Worm (Caenorhabditis elegans) whole organism, L4/young adult: ENCODE results near the gene daf-36.

ENCODE experiments used
- W03F9.2 ChIP-seq: fragments of 150-350 bp; optimal IDR thresholded peaks from 2 replicates; lab custom pipeline; 2014; ENCODE audit warnings: missing biosample characterization, missing genetic modification characterization
- dao-5 ChIP-seq: sonication (generic microtip); optimal IDR thresholded peaks from 2 replicates; lab custom pipeline; 2016; ENCODE audit warnings: missing genotype, missing genetic modification characterization, moderate library complexity, missing compliant biosample characterization
- him-1 ChIP-seq: sonication (generic microtip); optimal IDR thresholded peaks from 2 replicates; lab custom pipeline; 2016; ENCODE audit warnings: missing genotype, missing genetic modification reagents, missing genetic modification characterization, missing compliant biosample characterization

The daf-36 gene

ce11 chrV:10225610-10226009, at the start of gene daf-36:
TSS of gene daf-36 (minus strand) at chrV:10225710.
- TF ChIP-seq him-1 (tag; lab: Kevin White, UChicago) (no peak), W03F9.2 (tag; lab: Kevin White, UChicago) (no peak), dao-5 (tag; lab: Kevin White, UChicago) (no peak)

- TF ChIP-seq W03F9.2 (tag; lab: Kevin White, UChicago) (no peak), dao-5 (tag; lab: Kevin White, UChicago) (no peak), him-1 (tag; lab: Kevin White, UChicago) (peak; percentile 46)
Observed at ce11 chrV:10273837-10274236, 48.3 kb upstream of the daf-36 start.

- TF ChIP-seq him-1 (tag; lab: Kevin White, UChicago): no peak
- no peak for TF ChIP-seq dao-5 (tag; lab: Kevin White, UChicago)
Observed at ce11 chrV:10270214-10270613, 44.7 kb upstream of the daf-36 start, which contains the start of gene ric-4. TSS of gene ric-4 (minus strand) at chrV:10270314.

- TF ChIP-seq W03F9.2 (tag; lab: Kevin White, UChicago) (no peak), him-1 (tag; lab: Kevin White, UChicago) (no peak), dao-5 (tag; lab: Kevin White, UChicago) (no peak)
Observed at ce11 chrV:10266050-10266449, 40.5 kb upstream of the daf-36 start.

ce11 chrV:10265019-10265418, 39.5 kb upstream of the daf-36 start:
- TF ChIP-seq dao-5 (tag; lab: Kevin White, UChicago): no peak
- no peak for TF ChIP-seq him-1 (tag; lab: Kevin White, UChicago)
- TF ChIP-seq W03F9.2 (tag; lab: Kevin White, UChicago): no peak

- TF ChIP-seq him-1 (tag; lab: Kevin White, UChicago) (peak; percentile 15), dao-5 (tag; lab: Kevin White, UChicago) (no peak), W03F9.2 (tag; lab: Kevin White, UChicago) (no peak)
Observed at ce11 chrV:10260460-10260859, 35.0 kb upstream of the daf-36 start, which contains the start of gene sri-18. TSS of gene sri-18 (minus strand) at chrV:10260560.

- TF ChIP-seq him-1 (tag; lab: Kevin White, UChicago): no peak
- TF ChIP-seq dao-5 (tag; lab: Kevin White, UChicago): no peak
- TF ChIP-seq W03F9.2 (tag; lab: Kevin White, UChicago): no peak
Observed at ce11 chrV:10256050-10256449, 30.5 kb upstream of the daf-36 start, which contains the start of gene nhr-232. TSS of gene nhr-232 (plus strand) at chrV:10256170.

- TF ChIP-seq dao-5 (tag; lab: Kevin White, UChicago): no peak
- TF ChIP-seq W03F9.2 (tag; lab: Kevin White, UChicago): no peak
- TF ChIP-seq him-1 (tag; lab: Kevin White, UChicago): no peak
Observed at ce11 chrV:10255005-10255472, 29.5 kb upstream of the daf-36 start, which contains the start of gene rop-1. TSS of gene rop-1 (minus strand) at chrV:10255055.

- no peak for TF ChIP-seq dao-5 (tag; lab: Kevin White, UChicago)
- no peak for TF ChIP-seq W03F9.2 (tag; lab: Kevin White, UChicago)
- no peak for TF ChIP-seq him-1 (tag; lab: Kevin White, UChicago)
Observed at ce11 chrV:10252682-10253081, 27.2 kb upstream of the daf-36 start.

DNA sequence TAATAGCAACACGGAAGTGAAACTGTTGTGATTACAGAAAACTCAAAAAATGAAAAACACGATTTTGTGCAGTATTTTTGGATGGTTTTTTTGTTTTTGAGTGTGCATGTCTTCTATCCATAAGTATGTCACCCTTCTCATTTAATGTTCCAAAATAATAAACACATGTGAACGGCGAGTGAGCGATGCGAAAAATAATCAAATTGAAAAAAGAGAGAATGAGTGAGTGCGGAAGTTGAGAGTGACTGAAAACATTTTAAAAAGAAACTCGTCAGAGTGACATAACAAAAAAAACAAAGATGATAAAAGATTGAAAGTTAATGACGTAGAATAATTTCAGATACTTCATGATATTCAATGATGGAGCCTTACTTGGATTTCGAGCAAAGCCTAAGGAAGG, 24.0 kb upstream of the daf-36 start:
- TF ChIP-seq W03F9.2 (tag; lab: Kevin White, UChicago) (no peak), him-1 (tag; lab: Kevin White, UChicago) (no peak), dao-5 (tag; lab: Kevin White, UChicago) (no peak)

DNA sequence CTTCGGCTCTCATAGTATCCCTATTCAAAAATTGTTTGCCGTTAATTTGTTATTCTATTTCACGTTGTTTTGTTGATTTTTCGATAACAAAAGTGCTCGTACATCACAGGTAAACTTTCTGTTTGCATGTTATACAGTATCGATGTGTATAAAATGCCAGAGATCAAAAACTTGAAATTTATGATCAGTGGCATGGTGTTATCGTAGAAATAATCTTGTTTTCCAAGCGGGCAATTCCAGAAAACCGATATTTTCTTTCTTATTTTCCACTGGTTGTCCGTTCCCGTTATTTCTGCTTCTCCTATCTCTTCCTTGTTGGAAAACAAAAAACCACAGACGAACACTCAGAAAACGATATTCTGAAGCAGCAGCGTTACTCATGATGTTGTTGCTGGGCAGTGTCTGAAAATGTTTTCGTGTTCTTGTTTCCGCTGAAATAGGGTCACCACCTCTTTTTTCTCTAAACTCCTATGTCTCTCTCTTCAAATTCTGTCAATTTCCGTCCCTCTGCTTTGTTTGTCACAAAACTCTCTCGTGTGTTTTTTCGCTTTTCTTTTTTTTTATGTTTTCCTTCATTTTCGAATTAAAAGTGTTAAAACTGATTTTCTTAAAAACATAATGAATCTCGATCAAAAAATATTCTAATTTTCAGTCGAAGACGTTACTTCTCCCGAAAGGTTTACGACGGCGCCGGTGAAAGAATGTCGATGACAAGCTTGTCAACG, 22.9 kb upstream of the daf-36 start, which contains the start of gene akt-1:
Gene akt-1, plus strand, starts transcription at position 651 of the 725 bp plus-strand sequence.
- TF ChIP-seq W03F9.2 (tag; lab: Kevin White, UChicago) (no peak), dao-5 (tag; lab: Kevin White, UChicago) (no peak), him-1 (tag; lab: Kevin White, UChicago) (no peak)

DNA sequence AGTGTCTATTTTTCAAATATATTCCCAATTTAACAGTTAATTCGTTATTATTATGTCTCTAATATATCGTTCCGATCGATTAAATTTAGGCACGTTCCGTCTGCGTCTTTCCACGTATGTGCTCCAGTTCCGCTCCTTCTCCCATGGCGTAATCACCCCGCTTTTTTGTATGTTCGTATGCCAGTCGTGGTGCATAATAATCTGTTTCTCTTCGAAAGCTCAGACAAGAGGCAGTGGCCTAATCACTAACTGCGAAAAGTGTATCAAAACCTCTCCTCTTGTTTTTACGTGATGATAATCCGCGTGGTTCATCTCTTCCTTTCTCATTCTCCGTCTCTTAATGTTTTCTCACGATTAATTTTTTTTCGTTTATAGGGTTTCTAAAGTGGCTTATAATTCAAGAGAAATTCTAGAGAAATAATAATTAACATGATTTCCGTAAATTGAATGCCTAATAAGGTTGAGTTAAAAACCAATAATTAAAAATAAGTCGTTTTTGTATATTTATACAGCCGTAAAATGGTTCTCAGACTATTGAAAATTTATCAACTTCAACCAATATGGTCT, 22.2 kb upstream of the daf-36 start:
- TF ChIP-seq dao-5 (tag; lab: Kevin White, UChicago) (no peak), W03F9.2 (tag; lab: Kevin White, UChicago) (no peak)

DNA sequence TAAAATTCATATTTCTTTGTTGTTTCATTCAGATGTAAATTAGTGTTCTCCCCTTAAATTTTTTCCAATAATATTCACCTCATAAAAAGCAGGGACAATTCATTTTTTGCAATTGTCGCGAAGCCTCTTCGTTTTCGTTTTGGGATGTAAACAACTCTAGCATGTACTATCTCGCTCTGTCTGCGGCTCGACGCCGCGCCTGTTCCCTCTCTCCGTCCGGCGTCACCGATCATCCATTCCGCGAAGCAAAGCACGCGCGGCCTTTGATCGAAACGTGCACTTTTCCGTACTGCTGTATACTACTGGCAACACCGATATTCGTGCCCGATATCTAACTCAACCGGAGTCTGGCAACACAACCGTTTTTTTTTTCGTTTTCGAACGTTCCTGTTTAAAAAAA, 21.5 kb upstream of the daf-36 start:
- no peak for TF ChIP-seq him-1 (tag; lab: Kevin White, UChicago)
- TF ChIP-seq dao-5 (tag; lab: Kevin White, UChicago): no peak
- no peak for TF ChIP-seq W03F9.2 (tag; lab: Kevin White, UChicago)
